ENCODE assay signal across 2 fruit fly cellular contexts in the genomic region with DNA sequence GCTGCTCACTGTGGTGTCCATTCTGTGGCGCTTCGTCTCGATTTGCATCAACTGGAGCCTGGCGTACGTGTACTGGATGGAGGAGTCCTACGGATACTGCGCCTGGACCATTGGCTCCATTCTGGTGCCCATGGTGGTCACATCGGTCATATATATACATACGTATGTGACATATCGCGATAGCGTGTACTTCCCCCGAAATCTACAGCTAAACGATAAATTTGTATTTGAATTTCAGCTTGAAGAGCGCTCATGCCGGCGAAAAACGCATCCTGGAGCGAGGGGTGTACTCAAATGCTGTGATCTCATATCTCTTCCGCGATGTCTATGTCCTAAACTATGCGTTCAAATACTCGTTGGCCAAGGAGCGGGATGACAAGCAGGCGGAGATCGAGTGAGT.
A peak's percentile ranks its signal among the peaks of the same experiment; 100 is the strongest.
TF ChIP-seq lines count a peak whose summit lies in the region.

No protein-coding gene starts in this region.

TF ChIP-seq in whole organism, prepupa, 60 proteins besides CTCF, POLR2A, EP300 and RAD21:
- no peak for TF ChIP-seq lz (GFP tag; optimal IDR thresholded peaks at IDR 0.05; lab: Kevin White, UChicago)
- no peak for TF ChIP-seq salr (GFP tag; optimal IDR thresholded peaks at IDR 0.05; lab: Kevin White, UChicago)
- TF ChIP-seq CG3032 (tag; optimal IDR thresholded peaks at IDR 0.05; lab: Kevin White, UChicago), result no peak
- no peak for TF ChIP-seq Ets21C (GFP tag; optimal IDR thresholded peaks at IDR 0.05; lab: Kevin White, UChicago)
- TF ChIP-seq Eip78C (GFP tag; lab: Kevin White, UChicago), result peak; percentile 19

TF ChIP-seq in whole organism, wandering third instar larva, 38 proteins besides CTCF, POLR2A, EP300 and RAD21:
- TF ChIP-seq GATAd (GFP tag; optimal IDR thresholded peaks at IDR 0.05; lab: Kevin White, UChicago) (no peak), Vsx2 (GFP tag; optimal IDR thresholded peaks at IDR 0.05; lab: Kevin White, UChicago; ENCODE audit: partially characterized antibody) (no peak), lola (GFP tag; optimal IDR thresholded peaks at IDR 0.05; lab: Kevin White, UChicago) (no peak), Sp1 (GFP tag; optimal IDR thresholded peaks at IDR 0.05; lab: Kevin White, UChicago) (no peak), woc (GFP tag; optimal IDR thresholded peaks at IDR 0.05; lab: Kevin White, UChicago) (no peak), HLH106 (tag; optimal IDR thresholded peaks at IDR 0.05; lab: Kevin White, UChicago) (no peak), Abd-B (GFP tag; optimal IDR thresholded peaks at IDR 0.05; lab: Kevin White, UChicago) (no peak), Rel (GFP tag; optimal IDR thresholded peaks at IDR 0.05; lab: Kevin White, UChicago) (no peak), Rel (tag; optimal IDR thresholded peaks at IDR 0.05; lab: Kevin White, UChicago) (peak; percentile 93)
